Fruit fly (Drosophila melanogaster) whole organism, embryonic: Measurements from ENCODE around the gene CG11249.

Experiments
- Abd-B ChIP-seq: fragments of 200-800 bp; sonication (Bioruptor generic); optimal IDR thresholded peaks from 2 replicates; lab custom pipeline; 2018; ENCODE audit warnings: missing biosample characterization, mild to moderate bottlenecking, missing genetic modification characterization, moderate library complexity
- Adf1 ChIP-seq: fragments of 200-800 bp; sonication (Bioruptor generic); IDR thresholded peaks from 2 replicates; pipeline ENCODE4 v1.3.6; 2022; ENCODE audit warnings: missing biosample characterization, missing genetic modification characterization
- Asciz ChIP-seq: fragments of 200-800 bp; sonication (Bioruptor generic); optimal IDR thresholded peaks from 2 replicates; lab custom pipeline; 2017; ENCODE audit warnings: missing biosample characterization, mild to moderate bottlenecking, missing genetic modification characterization, missing genetic modification reagents
- Atf-2 ChIP-seq: fragments of 200-800 bp; sonication (Bioruptor generic); optimal IDR thresholded peaks from 2 replicates; lab custom pipeline; 2016; ENCODE audit warnings: missing biosample characterization, missing genetic modification characterization
- BEAF-32 ChIP-seq: fragments of 200-800 bp; sonication (Bioruptor generic); optimal IDR thresholded peaks from 3 replicates; lab custom pipeline; 2017; ENCODE audit warnings: missing biosample characterization, missing genetic modification characterization, mild to moderate bottlenecking, moderate library complexity, missing genetic modification reagents
- CG10274 ChIP-seq: fragments of 200-800 bp; sonication (Bioruptor generic); optimal IDR thresholded peaks from 3 replicates; lab custom pipeline; 2017; ENCODE audit warnings: missing biosample characterization, mild to moderate bottlenecking, missing genetic modification characterization
- CG10431 ChIP-seq: fragments of 200-800 bp; sonication (Bioruptor generic); optimal IDR thresholded peaks from 3 replicates; lab custom pipeline; 2018; ENCODE audit warnings: missing biosample characterization, mild to moderate bottlenecking, missing genetic modification characterization
- CG10462 ChIP-seq: fragments of 200-800 bp; sonication (Bioruptor generic); optimal IDR thresholded peaks from 2 replicates; lab custom pipeline; 2016; ENCODE audit warnings: missing biosample characterization, missing genetic modification characterization
- CG12104 ChIP-seq: fragments of 200-800 bp; sonication (Bioruptor generic); optimal IDR thresholded peaks from 3 replicates; lab custom pipeline; 2016; ENCODE audit warnings: missing biosample characterization, missing genetic modification characterization
- CG12155 ChIP-seq: fragments of 200-800 bp; sonication (Bioruptor generic); optimal IDR thresholded peaks from 3 replicates; lab custom pipeline; 2016; ENCODE audit warnings: missing biosample characterization, missing genetic modification characterization
- CG14860 ChIP-seq: fragments of 200-800 bp; sonication (Bioruptor generic); IDR thresholded peaks from 3 replicates; pipeline ENCODE4 v1.3.6; 2022; ENCODE audit warnings: missing biosample characterization, missing genetic modification characterization; ENCODE audit not compliant: partially characterized antibody
- CG17186 ChIP-seq: fragments of 200-800 bp; sonication (Bioruptor generic); optimal IDR thresholded peaks from 3 replicates; lab custom pipeline; 2017; ENCODE audit warnings: missing biosample characterization, missing genetic modification reagents, missing genetic modification characterization
- CG17361 ChIP-seq: fragments of 200-800 bp; sonication (Bioruptor generic); IDR thresholded peaks from 3 replicates; pipeline ENCODE4 v1.3.6; 2022; ENCODE audit warnings: missing biosample characterization, missing genetic modification characterization
- CG2129 ChIP-seq: fragments of 200-800 bp; sonication (Bioruptor generic); IDR thresholded peaks from 2 replicates; pipeline ENCODE4 v1.3.6; 2022; ENCODE audit warnings: missing biosample characterization, missing genetic modification characterization; ENCODE audit not compliant: partially characterized antibody
- CG4424 ChIP-seq: fragments of 200-800 bp; sonication (Bioruptor generic); optimal IDR thresholded peaks from 3 replicates; lab custom pipeline; 2016; ENCODE audit warnings: missing biosample characterization, missing genetic modification characterization
- CG6272 ChIP-seq: fragments of 200-800 bp; sonication (Bioruptor generic); IDR thresholded peaks from 2 replicates; pipeline ENCODE4 v1.3.6; 2022; ENCODE audit warnings: missing biosample characterization, missing genetic modification characterization
- CG7357 ChIP-seq: fragments of 200-800 bp; sonication (Bioruptor generic); IDR thresholded peaks from 3 replicates; pipeline ENCODE4 v1.3.6; 2022; ENCODE audit warnings: missing biosample characterization, missing genetic modification characterization
- CG7928 ChIP-seq: fragments of 200-800 bp; sonication (Bioruptor generic); optimal IDR thresholded peaks from 2 replicates; lab custom pipeline; 2017; ENCODE audit warnings: missing biosample characterization, mild to moderate bottlenecking, missing genetic modification characterization
- CG7987 ChIP-seq: fragments of 200-800 bp; sonication (Bioruptor generic); optimal IDR thresholded peaks from 2 replicates; lab custom pipeline; 2018; ENCODE audit warnings: missing biosample characterization, mild to moderate bottlenecking, missing genetic modification characterization, moderate library complexity
- CG8944 ChIP-seq: fragments of 200-800 bp; sonication (Bioruptor generic); optimal IDR thresholded peaks from 3 replicates; lab custom pipeline; 2016; ENCODE audit warnings: missing biosample characterization, missing genetic modification characterization
- CG9609 ChIP-seq: fragments of 200-800 bp; sonication (Bioruptor generic); optimal IDR thresholded peaks from 3 replicates; lab custom pipeline; 2016; ENCODE audit warnings: missing biosample characterization, missing genetic modification characterization
- D ChIP-seq, 2 experiments: fragments of 200-800 bp in 1 of 2; fragments of >200 bp in 1 of 2; sonication (Bioruptor generic) in 1 of 2; optimal IDR thresholded peaks; 2 replicates in 1 of 2; 3 replicates in 1 of 2; lab custom pipeline; 2017; ENCODE audit warnings: mild to moderate bottlenecking in 1 of 2, missing biosample characterization in 1 of 2, missing genetic modification characterization in 1 of 2, missing genetic modification reagents in 1 of 2
- Dref ChIP-seq: fragments of 200-800 bp; sonication (Bioruptor generic); IDR thresholded peaks from 2 replicates; pipeline ENCODE4 v1.3.6; 2022; ENCODE audit warnings: missing biosample characterization, missing genetic modification characterization
- E2f1 ChIP-seq: fragments of 200-800 bp; sonication (Bioruptor generic); IDR thresholded peaks from 2 replicates; pipeline ENCODE4 v1.3.6; 2022; ENCODE audit warnings: missing biosample characterization, missing genetic modification characterization
- Fer1 ChIP-seq: fragments of 200-800 bp; sonication (Bioruptor generic); optimal IDR thresholded peaks from 2 replicates; lab custom pipeline; 2017; ENCODE audit warnings: missing biosample characterization, mild to moderate bottlenecking, missing genetic modification characterization
- Fer3 ChIP-seq: fragments of 200-800 bp; sonication (Bioruptor generic); optimal IDR thresholded peaks from 2 replicates; lab custom pipeline; 2018; ENCODE audit warnings: missing biosample characterization, mild to moderate bottlenecking, missing genetic modification characterization, moderate library complexity
- HLH3B ChIP-seq: fragments of 200-800 bp; sonication (Bioruptor generic); IDR thresholded peaks from 2 replicates; pipeline ENCODE4 v1.3.6; 2022; ENCODE audit warnings: missing biosample characterization, missing genetic modification characterization
- Hey ChIP-seq: fragments of 200-800 bp; sonication (Bioruptor generic); optimal IDR thresholded peaks from 3 replicates; lab custom pipeline; 2018; ENCODE audit warnings: missing biosample characterization, mild to moderate bottlenecking, missing genetic modification characterization
- MTF-1 ChIP-seq: fragments of 200-800 bp; sonication (Bioruptor generic); optimal IDR thresholded peaks from 2 replicates; lab custom pipeline; 2018; ENCODE audit warnings: missing biosample characterization, mild to moderate bottlenecking, missing genetic modification characterization, borderline replicate concordance
- Meics ChIP-seq: fragments of 200-800 bp; sonication (Bioruptor generic); optimal IDR thresholded peaks from 2 replicates; lab custom pipeline; 2017; ENCODE audit warnings: missing biosample characterization, mild to moderate bottlenecking, missing genetic modification characterization
- Mes4 ChIP-seq: fragments of 200-800 bp; sonication (Bioruptor generic); optimal IDR thresholded peaks from 2 replicates; lab custom pipeline; 2016; ENCODE audit warnings: missing biosample characterization, missing genetic modification characterization
- Oli ChIP-seq: fragments of 200-800 bp; sonication (Bioruptor generic); optimal IDR thresholded peaks from 2 replicates; lab custom pipeline; 2018; ENCODE audit warnings: missing biosample characterization, mild to moderate bottlenecking, missing genetic modification characterization, moderate library complexity
- YL-1 ChIP-seq: fragments of 200-800 bp; sonication (Bioruptor generic); optimal IDR thresholded peaks from 3 replicates; lab custom pipeline; 2017; ENCODE audit warnings: missing biosample characterization, mild to moderate bottlenecking, missing genetic modification characterization
- ara ChIP-seq: fragments of 200-800 bp; sonication (Bioruptor generic); IDR thresholded peaks from 2 replicates; pipeline ENCODE4 v1.3.6; 2022; ENCODE audit warnings: missing biosample characterization, missing genetic modification characterization
- bigmax ChIP-seq: fragments of 200-800 bp; sonication (Bioruptor generic); optimal IDR thresholded peaks from 2 replicates; lab custom pipeline; 2018; ENCODE audit warnings: missing biosample characterization, mild to moderate bottlenecking, missing genetic modification characterization
- cad ChIP-seq: fragments of >200 bp; optimal IDR thresholded peaks from 2 replicates; lab custom pipeline; 2017; ENCODE audit warnings: missing biosample characterization, missing genetic modification characterization
- da ChIP-seq: fragments of 200-800 bp; sonication (Bioruptor generic); optimal IDR thresholded peaks from 2 replicates; lab custom pipeline; 2016; ENCODE audit warnings: missing biosample characterization, missing genetic modification characterization
- danr ChIP-seq: fragments of 200-800 bp; sonication (Bioruptor generic); IDR thresholded peaks from 2 replicates; pipeline ENCODE4 v1.3.6; 2022; ENCODE audit warnings: missing biosample characterization, missing genetic modification characterization
- dysf ChIP-seq: fragments of 200-800 bp; sonication (Bioruptor generic); IDR thresholded peaks from 3 replicates; pipeline ENCODE4 v1.3.6; 2022; ENCODE audit warnings: missing biosample characterization, missing genetic modification characterization
- gfzf ChIP-seq: fragments of 200-800 bp; sonication (Bioruptor generic); optimal IDR thresholded peaks from 2 replicates; lab custom pipeline; 2016; ENCODE audit warnings: missing biosample characterization, mild to moderate bottlenecking, missing genetic modification characterization, moderate library complexity
- gsb-n ChIP-seq: fragments of 200-800 bp; sonication (Bioruptor generic); optimal IDR thresholded peaks from 3 replicates; lab custom pipeline; 2018; ENCODE audit warnings: missing biosample characterization, mild to moderate bottlenecking, missing genetic modification characterization
- jing ChIP-seq: fragments of 200-800 bp; sonication (Bioruptor generic); optimal IDR thresholded peaks from 2 replicates; lab custom pipeline; 2018; ENCODE audit warnings: missing biosample characterization, mild to moderate bottlenecking, missing genetic modification characterization
- kay ChIP-seq: fragments of 200-800 bp; sonication (Bioruptor generic); optimal IDR thresholded peaks from 2 replicates; lab custom pipeline; 2016; ENCODE audit warnings: missing biosample characterization, missing genetic modification characterization
- nerfin-2 ChIP-seq: fragments of 200-800 bp; sonication (Bioruptor generic); IDR thresholded peaks from 2 replicates; pipeline ENCODE4 v1.3.6; 2022; ENCODE audit warnings: missing biosample characterization, missing genetic modification characterization; ENCODE audit not compliant: partially characterized antibody
- pfk ChIP-seq: fragments of 200-800 bp; sonication (Bioruptor generic); optimal IDR thresholded peaks from 2 replicates; lab custom pipeline; 2018; ENCODE audit warnings: missing biosample characterization, mild to moderate bottlenecking, missing genetic modification characterization, moderate library complexity
- phol ChIP-seq: fragments of 200-800 bp; sonication (Bioruptor generic); optimal IDR thresholded peaks from 3 replicates; lab custom pipeline; 2018; ENCODE audit warnings: missing biosample characterization, mild to moderate bottlenecking, missing genetic modification characterization, moderate library complexity
- psq ChIP-seq: fragments of 200-800 bp; sonication (Bioruptor generic); optimal IDR thresholded peaks from 2 replicates; lab custom pipeline; 2017; ENCODE audit warnings: missing biosample characterization, missing genetic modification characterization
- run ChIP-seq: fragments of 200-800 bp; sonication (Bioruptor generic); optimal IDR thresholded peaks from 3 replicates; lab custom pipeline; 2018; ENCODE audit warnings: missing biosample characterization, mild to moderate bottlenecking, missing genetic modification characterization
- sr ChIP-seq: fragments of 200-800 bp; sonication (Bioruptor generic); IDR thresholded peaks from 3 replicates; pipeline ENCODE4 v1.3.6; 2022; ENCODE audit warnings: missing biosample characterization, missing genetic modification characterization
- vfl ChIP-seq: fragments of 200-800 bp; sonication (Bioruptor generic); optimal IDR thresholded peaks from 2 replicates; lab custom pipeline; 2016; ENCODE audit warnings: missing biosample characterization, missing genetic modification characterization

The CG11249 gene

dm6 chr3L:21640815-21641214 lies 31.1 kb upstream of the CG11249 start, which contains the start of gene Atox1 (continued):
- TF ChIP-seq CG10274 (GFP tag; lab: Kevin White, UChicago) (no peak), CG4424 (GFP tag; lab: Kevin White, UChicago) (peak; percentile 10), vfl (no peak), Fer3 (tag; lab: Kevin White, UChicago) (peak; percentile 21), CG8944 (GFP tag; lab: Kevin White, UChicago) (no peak), kay (GFP tag; lab: Kevin White, UChicago) (no peak), CG17186 (GFP tag; lab: Kevin White, UChicago) (peak; percentile 61), CG7987 (GFP tag; lab: Kevin White, UChicago) (peak; percentile 72), CG12155 (GFP tag; lab: Kevin White, UChicago) (peak; percentile 12), pfk (peak; percentile 49), CG7357 (no peak), Meics (peak; percentile 43), Asciz (GFP tag; lab: Kevin White, UChicago) (no peak), danr (GFP tag; lab: Robert Waterston, UW) (no peak), run (tag; lab: Kevin White, UChicago) (no peak), D (optimal IDR thresholded peaks at IDR 0.05; lab: Kevin White, UChicago) (no peak), D (GFP tag; optimal IDR thresholded peaks at IDR 0.05; lab: Kevin White, UChicago) (no peak), CG6272 (GFP tag; lab: Robert Waterston, UW) (no peak), E2f1 (peak; percentile 43; the same call in 1 of the 2 replicates), dysf (GFP tag; lab: Robert Waterston, UW) (peak; percentile 37; the same call in 1 of the 3 replicates), Hey (tag; lab: Kevin White, UChicago) (peak; percentile 22), CG14860 (GFP tag; lab: Robert Waterston, UW) (no peak), CG10431 (GFP tag; lab: Kevin White, UChicago) (no peak), bigmax (peak; percentile 40), phol (tag; lab: Kevin White, UChicago) (peak; percentile 86), ara (GFP tag; lab: Robert Waterston, UW) (no peak), CG10462 (GFP tag; lab: Kevin White, UChicago) (no peak), gfzf (GFP tag; lab: Kevin White, UChicago) (peak; percentile 99), Fer1 (GFP tag; lab: Kevin White, UChicago) (peak; percentile 65), Abd-B (GFP tag; lab: Kevin White, UChicago) (peak; percentile 80), sr (no peak), CG9609 (peak; percentile 7), Oli (tag; lab: Kevin White, UChicago) (no peak), MTF-1 (GFP tag; lab: Kevin White, UChicago) (no peak), Mes4 (GFP tag; lab: Kevin White, UChicago) (no peak), jing (GFP tag; lab: Kevin White, UChicago) (no peak), CG12104 (GFP tag; lab: Kevin White, UChicago) (peak; percentile 3), Atf-2 (GFP tag; lab: Kevin White, UChicago) (no peak), YL-1 (GFP tag; lab: Kevin White, UChicago) (peak; percentile 53), HLH3B (GFP tag; lab: Robert Waterston, UW) (peak; percentile 38; the same call in 1 of the 2 replicates), CG17361 (peak; percentile 49; the same call in 1 of the 3 replicates), Adf1 (GFP tag; lab: Robert Waterston, UW) (0 out of 2 replicates have a peak, but pooled peaks have one; percentile 24), psq (GFP tag; lab: Kevin White, UChicago) (no peak), cad (peak; percentile 8), gsb-n (tag; lab: Kevin White, UChicago) (no peak), nerfin-2 (no peak), da (peak; percentile 21), CG2129 (GFP tag; lab: Robert Waterston, UW) (no peak), Dref (GFP tag; lab: Robert Waterston, UW) (peak; percentile 42), BEAF-32 (peak; percentile 45), CG7928 (GFP tag; lab: Kevin White, UChicago) (peak; percentile 61)
